Fruit fly (Drosophila melanogaster) whole organism, embryonic: Measurements from ENCODE around the gene EMC6.
A peak's percentile ranks its signal among the peaks of the same experiment; 100 is the strongest.

Experiments used
- Aef1 ChIP-seq: fragments of 200-800 bp; sonication (Bioruptor generic); IDR thresholded peaks from 3 replicates; pipeline ENCODE4 v1.3.6; 2022; ENCODE audit warnings: missing biosample characterization, missing genetic modification characterization
- Antp ChIP-seq: fragments of 200-800 bp; sonication (Bioruptor generic); optimal IDR thresholded peaks from 3 replicates; lab custom pipeline; 2016; ENCODE audit warnings: missing biosample characterization, missing genetic modification characterization
- CG12942 ChIP-seq: fragments of 200-800 bp; sonication (Bioruptor generic); optimal IDR thresholded peaks from 3 replicates; lab custom pipeline; 2016; ENCODE audit warnings: missing biosample characterization, missing genetic modification characterization
- CG13624 ChIP-seq: fragments of 200-800 bp; sonication (Bioruptor generic); optimal IDR thresholded peaks from 2 replicates; lab custom pipeline; 2016; ENCODE audit warnings: missing biosample characterization, missing genetic modification characterization
- CG14441 ChIP-seq: fragments of 200-800 bp; sonication (Bioruptor generic); IDR thresholded peaks from 2 replicates; pipeline ENCODE4 v1.3.6; 2022; ENCODE audit warnings: missing biosample characterization, missing genetic modification characterization
- CG15601 ChIP-seq: fragments of 200-800 bp; sonication (Bioruptor generic); optimal IDR thresholded peaks from 3 replicates; lab custom pipeline; 2019; ENCODE audit warnings: missing biosample characterization, mild to moderate bottlenecking, missing genetic modification characterization, moderate library complexity
- CG17328 ChIP-seq: fragments of 200-800 bp; sonication (Bioruptor generic); IDR thresholded peaks from 2 replicates; pipeline ENCODE4 v1.3.6; 2022; ENCODE audit warnings: missing biosample characterization, missing genetic modification characterization
- CG18599 ChIP-seq: fragments of 200-800 bp; sonication (Bioruptor generic); optimal IDR thresholded peaks from 3 replicates; lab custom pipeline; 2017; ENCODE audit warnings: missing biosample characterization, missing genetic modification characterization, mild to moderate bottlenecking, moderate library complexity, missing genetic modification reagents
- CG2120 ChIP-seq: fragments of 200-800 bp; sonication (Bioruptor generic); optimal IDR thresholded peaks from 3 replicates; lab custom pipeline; 2016; ENCODE audit warnings: missing biosample characterization, missing genetic modification characterization
- CG34376 ChIP-seq: fragments of 200-800 bp; sonication (Bioruptor generic); optimal IDR thresholded peaks from 2 replicates; lab custom pipeline; 2018; ENCODE audit warnings: missing biosample characterization, mild to moderate bottlenecking, missing genetic modification characterization
- CG6765 ChIP-seq: fragments of 200-800 bp; sonication (Bioruptor generic); optimal IDR thresholded peaks from 3 replicates; lab custom pipeline; 2017; ENCODE audit warnings: missing biosample characterization, mild to moderate bottlenecking, missing genetic modification characterization
- CG7745 ChIP-seq: fragments of 200-800 bp; sonication (Bioruptor generic); optimal IDR thresholded peaks from 2 replicates; lab custom pipeline; 2018; ENCODE audit warnings: missing biosample characterization, mild to moderate bottlenecking, missing genetic modification characterization, moderate library complexity
- CG8290 ChIP-seq, 3 experiments: fragments of 200-800 bp; sonication (Bioruptor generic); optimal IDR thresholded peaks; 2 replicates each; lab custom pipeline; 2016 to 2019; ENCODE audit warnings: missing biosample characterization in 3 of 3, missing genetic modification characterization in 3 of 3, mild to moderate bottlenecking in 2 of 3, moderate library complexity in 1 of 3
- CG9876 ChIP-seq: fragments of 200-800 bp; sonication (Bioruptor generic); optimal IDR thresholded peaks from 2 replicates; lab custom pipeline; 2016; ENCODE audit warnings: missing biosample characterization, missing genetic modification characterization
- E2f2 ChIP-seq: fragments of 200-800 bp; sonication (Bioruptor generic); IDR thresholded peaks from 2 replicates; pipeline ENCODE4 v1.3.6; 2022; ENCODE audit warnings: missing biosample characterization, missing genetic modification characterization
- Eip74EF ChIP-seq, 2 experiments: fragments of 200-800 bp in 1 of 2; fragments of >200 bp in 1 of 2; sonication (Bioruptor generic) in 1 of 2; optimal IDR thresholded peaks; 2 replicates each; lab custom pipeline; 2017 to 2019; ENCODE audit warnings: missing biosample characterization in 2 of 2, missing genetic modification characterization in 2 of 2, mild to moderate bottlenecking in 1 of 2, moderate library complexity in 1 of 2
- Ets65A ChIP-seq: fragments of 200-800 bp; sonication (Bioruptor generic); peaks from one replicate; lab custom pipeline; 2016; ENCODE audit warnings: missing biosample characterization, missing genetic modification characterization
- Fer3 ChIP-seq: fragments of 200-800 bp; sonication (Bioruptor generic); optimal IDR thresholded peaks from 2 replicates; lab custom pipeline; 2018; ENCODE audit warnings: missing biosample characterization, mild to moderate bottlenecking, missing genetic modification characterization, moderate library complexity
- Gug ChIP-seq: fragments of 200-800 bp; sonication (Bioruptor generic); IDR thresholded peaks from 4 replicates; pipeline ENCODE4 v1.3.6; 2022; ENCODE audit warnings: missing biosample characterization, missing genetic modification characterization
- Hey ChIP-seq: fragments of 200-800 bp; sonication (Bioruptor generic); optimal IDR thresholded peaks from 3 replicates; lab custom pipeline; 2018; ENCODE audit warnings: missing biosample characterization, mild to moderate bottlenecking, missing genetic modification characterization
- Hmr ChIP-seq: fragments of 200-800 bp; sonication (Bioruptor generic); optimal IDR thresholded peaks from 3 replicates; lab custom pipeline; 2017; ENCODE audit warnings: mild to moderate bottlenecking, missing biosample characterization, missing genetic modification reagents, missing genetic modification characterization
- Hr51 ChIP-seq, 2 experiments: fragments of 200-800 bp; sonication (Bioruptor generic); optimal IDR thresholded peaks; 2 replicates in 1 of 2; 3 replicates in 1 of 2; lab custom pipeline; 2016 to 2018; ENCODE audit warnings: missing biosample characterization in 2 of 2, missing genetic modification characterization in 2 of 2, mild to moderate bottlenecking in 1 of 2, moderate library complexity in 1 of 2
- MBD-R2 ChIP-seq: fragments of 200-800 bp; sonication (Bioruptor generic); IDR thresholded peaks from 2 replicates; pipeline ENCODE4 v1.3.6; 2022; ENCODE audit warnings: missing biosample characterization, missing genetic modification characterization
- Mrtf ChIP-seq: fragments of 200-800 bp; sonication (Bioruptor generic); IDR thresholded peaks from 3 replicates; pipeline ENCODE4 v1.3.6; 2022; ENCODE audit warnings: missing biosample characterization, missing genetic modification characterization
- Myb ChIP-seq: fragments of 200-800 bp; sonication (Bioruptor generic); optimal IDR thresholded peaks from 2 replicates; lab custom pipeline; 2016; ENCODE audit warnings: missing biosample characterization, missing genetic modification characterization
- Nf-YC ChIP-seq: fragments of 200-800 bp; optimal IDR thresholded peaks from 3 replicates; lab custom pipeline; 2019; ENCODE audit warnings: missing biosample characterization, mild to moderate bottlenecking, missing genetic modification characterization, moderate library complexity
- PHDP ChIP-seq: fragments of 200-800 bp; sonication (Bioruptor generic); optimal IDR thresholded peaks from 3 replicates; lab custom pipeline; 2018; ENCODE audit warnings: missing biosample characterization, mild to moderate bottlenecking, missing genetic modification characterization, moderate library complexity
- Taf1 ChIP-seq: fragments of 200-800 bp; sonication (Bioruptor generic); IDR thresholded peaks from 2 replicates; pipeline ENCODE4 v1.3.6; 2022; ENCODE audit warnings: missing biosample characterization, missing genetic modification characterization
- cato ChIP-seq: fragments of 200-800 bp; sonication (Bioruptor generic); optimal IDR thresholded peaks from 2 replicates; lab custom pipeline; 2016; ENCODE audit warnings: missing biosample characterization, missing genetic modification characterization, borderline replicate concordance
- dati ChIP-seq: fragments of 200-800 bp; sonication (Bioruptor generic); IDR thresholded peaks from 2 replicates; pipeline ENCODE4 v1.3.6; 2022; ENCODE audit warnings: missing biosample characterization, missing genetic modification characterization
- eve ChIP-seq, 2 experiments: fragments of >200 bp; optimal IDR thresholded peaks; 2 replicates each; lab custom pipeline; 2017; ENCODE audit warnings: missing biosample characterization in 2 of 2, missing genetic modification characterization in 2 of 2
- exex ChIP-seq: fragments of 200-800 bp; sonication (Bioruptor generic); optimal IDR thresholded peaks from 4 replicates; lab custom pipeline; 2018; ENCODE audit warnings: missing biosample characterization, mild to moderate bottlenecking, missing genetic modification characterization, moderate library complexity
- grn ChIP-seq: fragments of 200-800 bp; sonication (Bioruptor generic); optimal IDR thresholded peaks from 3 replicates; lab custom pipeline; 2017; ENCODE audit warnings: missing biosample characterization, missing genetic modification characterization
- inv ChIP-seq: fragments of 200-800 bp; sonication (Bioruptor generic); IDR thresholded peaks from 2 replicates; pipeline ENCODE4 v1.3.6; 2022; ENCODE audit warnings: missing biosample characterization, missing genetic modification characterization; ENCODE audit not compliant: partially characterized antibody
- klu ChIP-seq: fragments of 200-800 bp; sonication (Bioruptor generic); IDR thresholded peaks from 2 replicates; pipeline ENCODE4 v1.3.6; 2022; ENCODE audit warnings: missing biosample characterization, missing genetic modification characterization
- lab ChIP-seq: fragments of 200-800 bp; sonication (Bioruptor generic); optimal IDR thresholded peaks from 3 replicates; lab custom pipeline; 2017; ENCODE audit warnings: missing biosample characterization, missing genetic modification characterization, mild to moderate bottlenecking, moderate library complexity, missing genetic modification reagents
- lilli ChIP-seq: fragments of 200-800 bp; sonication (Bioruptor generic); optimal IDR thresholded peaks from 3 replicates; lab custom pipeline; 2016; ENCODE audit warnings: missing biosample characterization, missing genetic modification characterization
- mirr ChIP-seq: fragments of 200-800 bp; sonication (Bioruptor generic); optimal IDR thresholded peaks from 3 replicates; lab custom pipeline; 2018; ENCODE audit warnings: missing biosample characterization, mild to moderate bottlenecking, missing genetic modification characterization
- pho ChIP-seq: fragments of 200-800 bp; sonication (Bioruptor generic); optimal IDR thresholded peaks from 2 replicates; lab custom pipeline; 2016; ENCODE audit warnings: missing biosample characterization, missing genetic modification characterization
- pum ChIP-seq: fragments of 200-800 bp; sonication (Bioruptor generic); optimal IDR thresholded peaks from 2 replicates; lab custom pipeline; 2016; ENCODE audit warnings: missing biosample characterization, missing genetic modification characterization
- row ChIP-seq: fragments of 200-800 bp; sonication (Bioruptor generic); IDR thresholded peaks from 3 replicates; pipeline ENCODE4 v1.3.6; 2022; ENCODE audit warnings: missing biosample characterization, missing genetic modification characterization
- run ChIP-seq: fragments of 200-800 bp; sonication (Bioruptor generic); optimal IDR thresholded peaks from 3 replicates; lab custom pipeline; 2018; ENCODE audit warnings: missing biosample characterization, mild to moderate bottlenecking, missing genetic modification characterization
- sd ChIP-seq: fragments of 200-800 bp; sonication (Bioruptor generic); optimal IDR thresholded peaks from 3 replicates; lab custom pipeline; 2018; ENCODE audit warnings: missing biosample characterization, mild to moderate bottlenecking, missing genetic modification characterization, moderate library complexity
- sisA ChIP-seq: fragments of 200-800 bp; sonication (Bioruptor generic); IDR thresholded peaks from 2 replicates; pipeline ENCODE4 v1.3.6; 2022; ENCODE audit warnings: missing biosample characterization, missing genetic modification characterization
- slbo ChIP-seq: fragments of 200-800 bp; sonication (Bioruptor generic); IDR thresholded peaks from 2 replicates; pipeline ENCODE4 v1.3.6; 2022; ENCODE audit warnings: missing biosample characterization, missing genetic modification characterization
- zf30C ChIP-seq: fragments of 200-800 bp; sonication (Bioruptor generic); optimal IDR thresholded peaks from 3 replicates; lab custom pipeline; 2018; ENCODE audit warnings: missing biosample characterization, mild to moderate bottlenecking, missing genetic modification characterization

EMC6 gene

dm6 chr3R:25054451-25055188 is 29.8 kb upstream of the EMC6 start, which contains the start of gene CG31109 (continued):
- TF ChIP-seq CG9876 (GFP tag; lab: Kevin White, UChicago) (no peak), CG15601 (tag; lab: Kevin White, UChicago) (peak; percentile 36), sisA (GFP tag; lab: Robert Waterston, UW) (no peak), CG12942 (no peak), Ets65A (GFP tag; lab: Kevin White, UChicago) (no peak), Antp (GFP tag; lab: Kevin White, UChicago) (no peak), grn (no peak), Fer3 (peak; percentile 10)

- TF ChIP-seq Mrtf (GFP tag; lab: Robert Waterston, UW) (no peak), dati (GFP tag; lab: Robert Waterston, UW) (no peak), CG2120 (GFP tag; lab: Kevin White, UChicago) (peak; percentile 30), zf30C (peak; percentile 16), exex (tag; lab: Kevin White, UChicago) (peak; percentile 77), Myb (GFP tag; lab: Kevin White, UChicago) (no peak), lilli (GFP tag; lab: Kevin White, UChicago) (peak; percentile 3), Gug (GFP tag; lab: Robert Waterston, UW) (no peak), Hey (tag; lab: Kevin White, UChicago) (peak; percentile 50), CG18599 (peak; percentile 56), row (GFP tag; lab: Robert Waterston, UW) (peak; percentile 52), Aef1 (GFP tag; lab: Robert Waterston, UW) (peak; percentile 24; the same call in 1 of the 3 replicates), grn (peak; percentile 18), inv (no peak), CG6765 (GFP tag; lab: Kevin White, UChicago) (no peak), MBD-R2 (GFP tag; lab: Robert Waterston, UW) (no peak), PHDP (tag; lab: Kevin White, UChicago) (peak; percentile 16), Eip74EF (GFP tag; optimal IDR thresholded peaks at IDR 0.05; lab: Kevin White, UChicago) (no peak), lab (GFP tag; lab: Kevin White, UChicago) (peak; percentile 39), E2f2 (GFP tag; lab: Robert Waterston, UW) (no peak), CG8290 (GFP tag; optimal IDR thresholded peaks at IDR 0.05; lab: Kevin White, UChicago) (no peak), CG8290 (tag; optimal IDR thresholded peaks at IDR 0.05; lab: Kevin White, UChicago) (peak in 1 of 2 experiments; percentile 23), pho (GFP tag; lab: Kevin White, UChicago) (peak; percentile 21), pum (no peak), Hmr (GFP tag; lab: Kevin White, UChicago) (peak; percentile 43), CG14441 (GFP tag; lab: Robert Waterston, UW) (peak; percentile 44; the same call in 1 of the 2 replicates), slbo (peak; percentile 51; the same call in 1 of the 2 replicates), CG34376 (GFP tag; lab: Kevin White, UChicago) (peak; percentile 43), CG17328 (GFP tag; lab: Robert Waterston, UW) (no peak), eve (GFP tag; optimal IDR thresholded peaks at IDR 0.05; lab: Kevin White, UChicago) (peak in 1 of 2 experiments; percentile 62), klu (no peak), sd (tag; lab: Kevin White, UChicago) (peak; percentile 93), Hr51 (GFP tag; optimal IDR thresholded peaks at IDR 0.05; lab: Kevin White, UChicago) (peak in 1 of 2 experiments; percentile 7), run (tag; lab: Kevin White, UChicago) (no peak), Taf1 (GFP tag; lab: Robert Waterston, UW) (peak; percentile 22; the same call in 1 of the 2 replicates), Nf-YC (tag; lab: Kevin White, UChicago) (no peak), CG13624 (GFP tag; lab: Kevin White, UChicago) (peak; percentile 21), cato (GFP tag; lab: Kevin White, UChicago) (no peak), mirr (GFP tag; lab: Kevin White, UChicago) (peak; percentile 62), CG7745 (tag; lab: Kevin White, UChicago) (no peak)
Observed at dm6 chr3R:25051441-25052097, 26.8 kb upstream of the EMC6 start.
